Fruit fly (Drosophila melanogaster): Measurements from ENCODE around the gene Pgant5.

Gene Pgant5

DNA sequence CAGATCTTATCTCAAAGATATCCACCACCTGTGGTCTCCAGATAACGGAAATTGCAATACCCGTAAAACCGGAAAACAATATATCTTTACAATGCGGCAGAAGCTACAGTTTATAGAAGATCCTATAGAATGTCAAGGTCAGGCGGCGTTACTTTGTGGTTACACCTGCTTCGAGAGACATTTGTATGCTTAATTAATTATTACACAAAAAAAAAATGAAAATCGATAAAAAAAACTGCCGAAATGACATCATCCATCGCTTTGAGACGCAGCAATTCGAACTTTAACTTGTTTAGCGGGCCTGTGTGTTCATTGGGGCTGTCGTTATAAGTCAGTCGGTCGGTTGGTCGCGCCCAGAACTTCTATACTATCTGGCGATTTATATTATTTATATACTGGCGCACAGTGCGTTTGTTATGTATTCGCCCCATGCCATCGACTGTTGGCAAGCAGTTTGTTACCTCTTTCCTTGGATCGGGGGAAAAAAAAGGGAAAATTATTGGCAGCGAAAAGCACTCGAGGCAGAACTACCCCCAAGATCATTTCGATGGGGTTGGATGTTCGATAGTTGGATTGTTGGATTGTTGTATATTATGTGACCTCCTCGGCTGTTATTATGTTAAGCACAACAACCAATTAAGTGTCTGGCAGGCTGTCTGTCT lies 18.0 kb upstream of the Pgant5 start:
- TF ChIP-seq CG8159 (tag; optimal IDR thresholded peaks at IDR 0.05) (no peak), CG4496 (GFP tag; IDR thresholded peaks at IDR 0.05) (no peak), CG14655 (GFP tag; optimal IDR thresholded peaks at IDR 0.05) (no peak), Pif1B (GFP tag; optimal IDR thresholded peaks at IDR 0.05) (no peak)

DNA sequence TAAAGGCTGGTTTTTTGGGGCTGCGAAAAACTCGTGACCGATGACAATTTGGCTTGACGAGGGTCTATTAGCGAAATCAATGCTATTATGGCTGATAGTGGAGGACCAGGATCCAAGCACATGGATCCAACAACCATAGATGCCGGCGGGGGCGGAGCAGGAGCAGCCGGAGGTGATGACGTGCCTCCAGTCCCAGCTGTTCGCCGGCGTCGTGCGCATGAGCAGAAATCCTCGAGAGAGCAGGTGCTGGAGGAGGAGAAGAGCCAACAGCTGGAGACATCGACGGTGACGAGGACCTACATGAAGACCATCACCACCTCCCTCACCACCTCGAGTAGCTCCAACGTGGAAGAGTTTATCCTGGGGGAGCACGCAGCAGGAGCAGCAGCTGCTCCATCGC lies 15.7 kb upstream of the Pgant5 start:
- TF ChIP-seq CG17806 (tag; optimal IDR thresholded peaks at IDR 0.05) (no peak), D1 (tag; optimal IDR thresholded peaks at IDR 0.05) (no peak), CG10348 (GFP tag; IDR thresholded peaks at IDR 0.05) (no peak), EcR (GFP tag; optimal IDR thresholded peaks at IDR 0.05) (no peak), gl (tag; optimal IDR thresholded peaks at IDR 0.05) (no peak), CG12605 (GFP tag; IDR thresholded peaks at IDR 0.05) (no peak)

DNA sequence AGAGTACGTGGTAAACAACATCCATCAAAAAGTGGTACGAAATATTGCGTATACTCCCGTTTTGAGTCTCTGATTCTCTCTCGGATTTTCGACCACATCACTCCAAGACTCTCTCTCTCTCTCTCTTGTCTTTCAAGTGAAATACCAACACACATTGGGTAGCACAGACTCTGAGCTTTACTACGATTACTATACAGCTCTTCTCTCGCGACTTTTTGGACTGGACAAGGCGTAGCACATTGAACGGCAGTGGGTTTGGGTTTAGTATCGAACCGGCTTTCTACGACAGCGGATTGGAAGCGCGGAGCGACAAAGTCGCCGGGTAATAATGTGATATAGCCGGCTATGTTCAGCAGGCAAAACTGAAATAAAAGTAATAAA lies 14.9 kb upstream of the Pgant5 start:
- TF ChIP-seq CG8301 (tag; optimal IDR thresholded peaks at IDR 0.05) (no peak), gl (tag; optimal IDR thresholded peaks at IDR 0.05) (no peak), CG4496 (GFP tag; IDR thresholded peaks at IDR 0.05) (no peak), Pif1B (GFP tag; optimal IDR thresholded peaks at IDR 0.05) (peak; percentile 5), rn (GFP tag; IDR thresholded peaks at IDR 0.05) (no peak), fd96Ca (GFP tag; IDR thresholded peaks at IDR 0.05) (no peak), CG17806 (tag; optimal IDR thresholded peaks at IDR 0.05) (no peak), EcR (GFP tag; optimal IDR thresholded peaks at IDR 0.05) (peak; percentile 73)

DNA sequence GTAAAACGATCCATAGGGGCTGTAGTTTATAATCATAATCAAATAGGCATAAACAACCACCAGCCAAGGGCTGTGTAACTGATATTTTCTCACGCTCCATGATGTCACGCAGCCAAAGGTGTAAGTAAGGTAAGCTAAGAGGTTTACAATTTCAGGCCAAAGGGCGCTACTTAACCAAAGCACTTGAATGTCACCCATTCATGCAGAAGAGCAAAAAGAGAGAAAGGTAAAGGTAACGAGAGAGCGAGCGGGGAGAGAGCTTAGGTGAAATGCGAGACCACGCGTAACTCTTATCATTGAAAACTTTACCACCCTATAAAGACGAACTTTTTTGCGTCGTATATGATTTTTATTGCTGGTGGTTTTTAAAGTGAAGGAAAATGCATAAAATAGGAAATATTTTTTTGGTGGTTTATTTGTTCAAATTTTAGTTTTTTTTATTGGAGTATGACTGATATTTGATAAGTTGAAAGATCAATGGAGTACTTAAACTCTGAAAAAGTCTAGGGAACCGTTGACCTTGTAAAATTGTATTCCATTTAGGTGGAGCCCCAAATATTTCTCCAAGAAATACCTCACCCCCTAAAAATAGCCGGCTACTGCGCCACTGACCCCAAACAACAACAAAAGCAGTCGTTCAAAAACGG lies 14.4 kb upstream of the Pgant5 start:
- TF ChIP-seq CG32121 (GFP tag; IDR thresholded peaks at IDR 0.05) (peak; percentile 94), EcR (GFP tag; optimal IDR thresholded peaks at IDR 0.05) (no peak), CG8301 (tag; optimal IDR thresholded peaks at IDR 0.05) (peak; percentile 84), CG17806 (tag; optimal IDR thresholded peaks at IDR 0.05) (peak; percentile 73), CG34367 (tag; optimal IDR thresholded peaks at IDR 0.05) (peak; percentile 82), rn (GFP tag; IDR thresholded peaks at IDR 0.05) (peak; percentile 83), Snoo (tag; optimal IDR thresholded peaks at IDR 0.05) (peak; percentile 97), CG8159 (tag; optimal IDR thresholded peaks at IDR 0.05) (peak; percentile 90), Ets98B (GFP tag; IDR thresholded peaks at IDR 0.05) (peak; percentile 93), CG9948 (tag; optimal IDR thresholded peaks at IDR 0.05) (peak; percentile 88), CG12605 (GFP tag; IDR thresholded peaks at IDR 0.05) (peak; percentile 74), CG13204 (GFP tag; optimal IDR thresholded peaks at IDR 0.05) (no peak), CG10348 (GFP tag; IDR thresholded peaks at IDR 0.05) (peak; percentile 91), CG14655 (GFP tag; optimal IDR thresholded peaks at IDR 0.05) (peak; percentile 88), gl (tag; optimal IDR thresholded peaks at IDR 0.05) (peak; percentile 53), Pif1B (GFP tag; optimal IDR thresholded peaks at IDR 0.05) (peak; percentile 82), fd96Ca (GFP tag; IDR thresholded peaks at IDR 0.05) (peak; percentile 95), Pif1A (GFP tag; optimal IDR thresholded peaks at IDR 0.05) (peak; percentile 97), D1 (tag; optimal IDR thresholded peaks at IDR 0.05) (peak; percentile 61), CG15710 (tag; optimal IDR thresholded peaks at IDR 0.05) (peak; percentile 92), CG4496 (GFP tag; IDR thresholded peaks at IDR 0.05) (peak; percentile 94)

DNA sequence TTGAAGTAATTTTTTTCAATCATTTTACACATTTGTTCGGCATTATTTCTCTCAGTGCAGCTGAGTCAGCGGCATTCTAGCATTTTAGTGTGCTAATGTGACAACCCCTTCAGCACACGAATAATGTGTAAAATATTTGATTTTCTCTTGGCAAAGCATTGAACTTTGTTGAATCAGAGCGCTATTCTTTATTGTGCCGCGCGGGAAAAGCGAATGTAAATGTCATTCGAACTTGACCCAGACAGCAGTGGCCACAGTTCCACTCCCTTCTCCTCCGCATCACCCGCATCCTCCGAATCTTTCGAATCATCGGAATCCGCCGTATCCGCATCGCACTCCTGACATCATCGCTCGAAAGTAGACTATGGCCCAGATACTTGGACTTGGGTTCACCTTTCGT lies 10.3 kb upstream of the Pgant5 start:
- TF ChIP-seq CG32121 (GFP tag; IDR thresholded peaks at IDR 0.05) (peak; percentile 57), CG12605 (GFP tag; IDR thresholded peaks at IDR 0.05) (no peak)

DNA sequence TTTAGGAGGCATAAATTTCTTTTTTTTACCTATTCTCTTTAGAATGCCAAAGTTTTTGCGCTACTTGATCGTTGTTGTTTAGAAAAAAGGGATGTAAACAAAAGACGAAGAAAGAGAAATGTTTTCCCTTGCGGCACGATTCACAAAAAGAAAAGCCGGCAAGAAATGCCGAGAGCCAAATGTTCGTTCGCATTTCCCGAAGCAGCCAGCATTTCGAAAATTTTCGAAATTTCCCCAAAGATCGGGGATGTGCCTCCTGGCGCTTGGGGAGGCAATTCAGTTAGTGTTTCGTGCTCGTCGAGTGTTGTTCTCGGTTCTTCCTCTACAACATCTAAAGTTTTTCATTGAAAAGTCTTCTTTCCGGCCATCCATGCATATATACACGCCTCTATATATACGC lies 7.2 kb upstream of the Pgant5 start, which contains the start of gene Msp300:
Msp300 (plus strand) TSS at position 301 of the 400 bp plus-strand sequence.
- TF ChIP-seq CG13204 (GFP tag; optimal IDR thresholded peaks at IDR 0.05): no peak

DNA sequence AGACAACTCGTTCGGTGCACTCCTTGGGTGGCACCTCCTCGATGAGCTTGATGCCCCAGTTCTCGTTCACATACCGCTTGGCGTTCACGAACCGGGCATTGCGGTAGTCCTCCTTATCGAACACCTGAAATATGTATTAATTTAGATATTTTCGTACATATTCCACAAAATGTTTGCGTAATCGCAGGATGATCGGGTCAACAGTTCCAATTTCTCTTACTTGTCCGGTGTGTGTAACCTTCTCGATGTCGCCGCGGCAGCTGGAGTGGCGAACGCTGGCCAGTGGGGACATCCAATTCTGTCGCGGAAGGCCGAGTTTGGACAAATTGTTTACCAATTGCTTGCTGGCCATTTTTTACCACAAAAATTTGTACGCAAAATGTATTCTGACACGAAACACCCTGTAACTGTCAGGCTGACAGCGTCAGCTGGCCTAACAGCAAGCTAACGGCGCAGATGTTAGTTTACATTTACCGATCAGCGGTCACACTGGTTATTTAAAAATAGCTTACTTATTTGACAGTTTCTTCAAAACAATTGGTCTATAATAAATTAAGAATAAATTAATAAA lies 6.5 kb upstream of the Pgant5 start, which contains the start of gene ND-13A:
ND-13A (minus strand) TSS at position 499 of the 571 bp plus-strand sequence.
- TF ChIP-seq Pif1B (GFP tag; optimal IDR thresholded peaks at IDR 0.05) (no peak), gl (tag; optimal IDR thresholded peaks at IDR 0.05) (no peak), CG4496 (GFP tag; IDR thresholded peaks at IDR 0.05) (peak; percentile 39; the same call in 1 of the 3 replicates)

Data from whole organism, pupa.